Fruit fly (Drosophila melanogaster): ENCODE measurements around the gene hfp.
A peak's percentile ranks its signal among the peaks of the same experiment; 100 is the strongest.

hfp gene

DNA sequence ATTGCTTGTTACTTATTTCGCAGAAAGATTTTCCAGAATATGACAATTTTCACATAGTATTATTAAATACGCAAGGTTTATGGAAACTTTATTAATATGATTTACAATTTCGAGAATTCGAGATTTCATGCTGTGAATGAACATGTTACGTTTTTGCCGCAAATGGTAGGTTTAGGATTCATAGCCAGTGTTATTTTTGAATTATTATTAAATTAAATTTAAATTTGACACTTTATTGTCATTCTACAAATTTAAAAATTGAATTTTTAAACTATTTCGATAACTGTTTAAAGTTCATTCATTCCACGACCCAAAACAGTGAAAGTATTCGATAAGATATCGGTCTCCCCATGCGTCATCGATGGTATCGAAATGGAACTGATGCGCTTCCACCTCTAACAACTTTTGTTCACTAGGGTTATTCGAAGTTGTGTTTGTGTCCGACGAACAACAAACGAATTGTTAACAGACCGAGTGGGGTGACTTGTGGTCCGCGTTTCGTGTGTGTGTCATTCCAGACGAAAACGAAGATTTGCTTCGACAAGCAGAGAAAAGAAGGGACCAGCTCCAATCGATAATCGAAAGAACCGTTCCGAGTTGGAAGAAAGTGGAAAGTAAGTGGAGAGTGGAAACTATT is 43.4 kb upstream of the hfp start, which contains the start of the genes CG32313 and Pcyt1 (continued):
- TF ChIP-seq CrebA (GFP tag; optimal IDR thresholded peaks at IDR 0.05; ENCODE audit: borderline replicate concordance), result no peak
- TF ChIP-seq Hr83 (GFP tag; optimal IDR thresholded peaks at IDR 0.05; ENCODE audit: poor library complexity, severe bottlenecking), result peak; percentile 31
- TF ChIP-seq HLH106 (tag; optimal IDR thresholded peaks at IDR 0.05), result no peak
- TF ChIP-seq h (GFP tag; optimal IDR thresholded peaks at IDR 0.05), result no peak
- TF ChIP-seq usp (GFP tag; optimal IDR thresholded peaks at IDR 0.05), result no peak

DNA sequence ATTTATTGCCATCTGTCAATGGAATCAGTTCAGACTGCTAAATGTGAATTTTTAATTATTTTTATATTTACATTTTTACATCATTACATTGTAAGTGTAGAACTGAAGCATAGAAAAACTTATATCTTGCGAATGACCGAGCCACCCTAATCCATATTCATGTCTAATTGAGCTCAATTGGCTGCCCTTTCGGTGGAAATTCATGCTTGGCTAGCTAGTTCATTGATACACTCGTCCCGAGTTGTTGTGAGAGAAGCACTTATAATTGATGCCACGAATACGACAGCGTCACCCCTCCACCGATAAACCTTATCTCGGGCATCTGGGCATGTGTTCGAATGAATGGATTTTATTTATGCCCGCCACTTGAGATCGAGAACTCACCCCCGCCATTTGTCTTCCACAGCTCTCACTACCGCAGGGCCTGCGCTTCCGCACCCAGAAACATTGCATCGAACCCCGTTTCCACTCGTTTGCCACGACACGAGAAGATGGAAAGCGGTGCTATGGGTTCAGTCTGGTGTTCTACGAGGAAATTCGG is 36.0 kb upstream of the hfp start:
- TF ChIP-seq br (GFP tag; optimal IDR thresholded peaks at IDR 0.05), result no peak
- TF ChIP-seq Mio (GFP tag; optimal IDR thresholded peaks at IDR 0.05), result no peak
- TF ChIP-seq CG9705 (GFP tag; optimal IDR thresholded peaks at IDR 0.05), result no peak
- no peak for TF ChIP-seq Dfd (GFP tag; optimal IDR thresholded peaks at IDR 0.05)
- no peak for TF ChIP-seq sv (GFP tag; optimal IDR thresholded peaks at IDR 0.05)
- no peak for TF ChIP-seq brk (GFP tag; optimal IDR thresholded peaks at IDR 0.05)
- TF ChIP-seq Hnf4 (GFP tag; optimal IDR thresholded peaks at IDR 0.05), result no peak
- TF ChIP-seq foxo (GFP tag; optimal IDR thresholded peaks at IDR 0.05), result no peak
- TF ChIP-seq Jra (GFP tag; optimal IDR thresholded peaks at IDR 0.05), result no peak
- no peak for TF ChIP-seq dmrt93B (GFP tag; optimal IDR thresholded peaks at IDR 0.05)
- no peak for TF ChIP-seq N (GFP tag; optimal IDR thresholded peaks at IDR 0.05)
- no peak for TF ChIP-seq h (GFP tag; optimal IDR thresholded peaks at IDR 0.05)
- no peak for TF ChIP-seq jim (GFP tag; optimal IDR thresholded peaks at IDR 0.05)
- no peak for TF ChIP-seq Sp1 (GFP tag; optimal IDR thresholded peaks at IDR 0.05)
- no peak for TF ChIP-seq GATAd (GFP tag; optimal IDR thresholded peaks at IDR 0.05)
- TF ChIP-seq ey (GFP tag; optimal IDR thresholded peaks at IDR 0.05), result no peak
- TF ChIP-seq sage (GFP tag; optimal IDR thresholded peaks at IDR 0.05), result no peak
- TF ChIP-seq dsf (GFP tag; optimal IDR thresholded peaks at IDR 0.05; ENCODE audit: borderline replicate concordance), result no peak

DNA sequence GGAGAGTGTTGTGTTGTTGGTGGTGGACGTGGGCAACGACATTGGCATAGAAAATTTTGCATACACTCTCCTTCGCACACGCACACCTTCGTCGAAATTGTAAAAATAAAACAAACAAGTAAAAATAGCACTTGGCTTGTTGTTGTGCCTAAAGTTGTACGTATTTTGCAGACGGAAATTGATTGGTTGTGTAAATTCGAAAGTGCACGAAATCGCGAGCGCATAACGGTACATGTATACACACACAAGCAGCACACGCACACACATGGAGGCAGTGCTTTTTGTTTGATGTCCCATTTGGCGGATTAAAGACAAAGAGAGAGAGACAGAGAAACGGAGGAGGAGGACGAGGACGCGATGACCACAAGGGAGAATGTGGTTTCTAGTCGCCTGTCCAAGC is 35.0 kb upstream of the hfp start:
- TF ChIP-seq Dfd (GFP tag; optimal IDR thresholded peaks at IDR 0.05) (no peak), pan (optimal IDR thresholded peaks at IDR 0.05) (no peak), GATAd (GFP tag; optimal IDR thresholded peaks at IDR 0.05) (no peak), Myc (optimal IDR thresholded peaks at IDR 0.05) (no peak), fru (GFP tag; optimal IDR thresholded peaks at IDR 0.05) (no peak), CG9705 (GFP tag; optimal IDR thresholded peaks at IDR 0.05) (no peak), psq (GFP tag; optimal IDR thresholded peaks at IDR 0.05) (no peak), rgr (GFP tag; optimal IDR thresholded peaks at IDR 0.05) (no peak), Jra (GFP tag; optimal IDR thresholded peaks at IDR 0.05) (no peak), lola (GFP tag; optimal IDR thresholded peaks at IDR 0.05) (no peak), CrebA (GFP tag; optimal IDR thresholded peaks at IDR 0.05; ENCODE audit: borderline replicate concordance) (no peak), sv (GFP tag; optimal IDR thresholded peaks at IDR 0.05) (no peak), woc (GFP tag; optimal IDR thresholded peaks at IDR 0.05) (no peak), tai (GFP tag; optimal IDR thresholded peaks at IDR 0.05) (no peak), Hr78 (GFP tag; optimal IDR thresholded peaks at IDR 0.05) (no peak), Dif (GFP tag; optimal IDR thresholded peaks at IDR 0.05; ENCODE audit: partially characterized antibody) (no peak), brk (GFP tag; optimal IDR thresholded peaks at IDR 0.05) (no peak), ey (GFP tag; optimal IDR thresholded peaks at IDR 0.05) (no peak)

DNA sequence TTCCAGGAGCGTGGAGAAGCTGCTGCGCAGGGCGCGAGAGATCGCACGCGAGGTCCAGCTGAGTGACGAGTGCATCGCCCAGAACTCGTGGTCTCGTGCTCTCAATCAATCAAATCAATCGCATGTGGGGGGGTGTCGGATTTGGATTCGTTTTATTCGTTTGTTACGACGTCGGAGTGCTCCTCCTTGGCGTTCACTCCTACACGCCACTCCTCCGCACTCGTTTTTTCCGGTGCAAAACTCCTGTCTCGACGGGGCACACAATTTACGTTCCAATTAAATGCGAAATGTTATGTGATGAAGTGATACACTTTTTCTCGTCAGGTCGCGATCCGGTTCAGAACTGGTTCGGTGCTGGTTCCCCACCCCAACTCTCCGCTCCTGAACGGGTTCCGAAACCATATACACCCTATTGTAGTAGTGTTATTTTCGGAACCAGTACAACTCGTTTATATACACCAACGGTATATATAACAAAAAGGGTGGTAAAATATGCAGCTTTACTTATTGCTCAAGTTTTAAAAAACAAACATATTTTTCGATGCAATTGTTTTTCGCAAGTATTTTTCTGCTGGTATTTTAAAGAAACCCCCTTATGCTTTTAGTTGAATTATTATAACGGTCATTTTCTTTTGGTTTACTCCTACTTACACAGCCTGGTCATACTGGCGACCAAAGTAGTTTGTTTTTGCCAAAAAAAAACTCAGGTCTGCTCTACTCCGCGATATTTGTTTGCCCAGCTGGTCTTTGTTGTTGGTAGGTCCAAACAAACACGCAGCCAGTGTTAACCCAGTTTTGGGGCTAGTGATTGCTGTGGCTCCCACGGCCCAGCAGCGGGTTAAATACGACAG is 34.3 kb upstream of the hfp start, which contains the start of the genes CG12091 and pns:
CG12091 (minus strand) TSS at position 349 of the 851 bp plus-strand sequence.
pns (plus strand) TSS at position 651 of the 851 bp plus-strand sequence.
- TF ChIP-seq lola (GFP tag; optimal IDR thresholded peaks at IDR 0.05), result no peak
- TF ChIP-seq dmrt93B (GFP tag; optimal IDR thresholded peaks at IDR 0.05), result no peak
- no peak for TF ChIP-seq Rel (GFP tag; optimal IDR thresholded peaks at IDR 0.05)
- TF ChIP-seq Rel (tag; optimal IDR thresholded peaks at IDR 0.05), result peak; percentile 63
- TF ChIP-seq sv (GFP tag; optimal IDR thresholded peaks at IDR 0.05), result peak; percentile 46
- no peak for TF ChIP-seq brk (GFP tag; optimal IDR thresholded peaks at IDR 0.05)
- TF ChIP-seq Hr78 (GFP tag; optimal IDR thresholded peaks at IDR 0.05), result no peak
- no peak for TF ChIP-seq jim (GFP tag; optimal IDR thresholded peaks at IDR 0.05)
- no peak for TF ChIP-seq Myc (optimal IDR thresholded peaks at IDR 0.05)
- peak in 1 of 2 experiments; percentile 66 for TF ChIP-seq foxo (GFP tag; optimal IDR thresholded peaks at IDR 0.05)
- no peak for TF ChIP-seq Hnf4 (GFP tag; optimal IDR thresholded peaks at IDR 0.05)
- no peak for TF ChIP-seq Dif (GFP tag; optimal IDR thresholded peaks at IDR 0.05; ENCODE audit: partially characterized antibody)
- peak; percentile 48 for TF ChIP-seq rgr (GFP tag; optimal IDR thresholded peaks at IDR 0.05)
- no peak for TF ChIP-seq GATAd (GFP tag; optimal IDR thresholded peaks at IDR 0.05)
- TF ChIP-seq fru (GFP tag; optimal IDR thresholded peaks at IDR 0.05), result peak; percentile 60
- TF ChIP-seq tai (GFP tag; optimal IDR thresholded peaks at IDR 0.05), result no peak
- TF ChIP-seq CG32264 (GFP tag; optimal IDR thresholded peaks at IDR 0.05), result peak; percentile 23
- peak; percentile 67 for TF ChIP-seq CG9705 (GFP tag; optimal IDR thresholded peaks at IDR 0.05)
- peak; percentile 48 for TF ChIP-seq ey (GFP tag; optimal IDR thresholded peaks at IDR 0.05)
- TF ChIP-seq usp (GFP tag; optimal IDR thresholded peaks at IDR 0.05), result no peak
- no peak for TF ChIP-seq sage (GFP tag; optimal IDR thresholded peaks at IDR 0.05)
- TF ChIP-seq Abd-B (GFP tag; optimal IDR thresholded peaks at IDR 0.05), result no peak
- no peak for TF ChIP-seq pan (optimal IDR thresholded peaks at IDR 0.05)
- no peak for TF ChIP-seq N (GFP tag; optimal IDR thresholded peaks at IDR 0.05)
- no peak for TF ChIP-seq dl (GFP tag; optimal IDR thresholded peaks at IDR 0.05; ENCODE audit: insufficient read depth in 1 of 2, partially characterized antibody in 2 of 2)
- TF ChIP-seq CrebA (GFP tag; optimal IDR thresholded peaks at IDR 0.05; ENCODE audit: borderline replicate concordance), result no peak
- peak; percentile 42 for TF ChIP-seq OdsH (GFP tag; optimal IDR thresholded peaks at IDR 0.05)
- TF ChIP-seq Dfd (GFP tag; optimal IDR thresholded peaks at IDR 0.05), result no peak
- TF ChIP-seq Mio (GFP tag; optimal IDR thresholded peaks at IDR 0.05), result no peak

Measured in whole organism, wandering third instar larva.